Fruit fly (Drosophila melanogaster): ENCODE results near the gene Oli.

- no peak for TF ChIP-seq CG8478 (optimal IDR thresholded peaks at IDR 0.05)
- no peak for TF ChIP-seq CTCF (optimal IDR thresholded peaks at IDR 0.05)
These were observed 15.9 kb upstream of the Oli start for dm6 chr2L:17573063-17573462.

Data from S2 (cell line).